Fruit fly (Drosophila melanogaster) whole organism, embryonic: Measurements from ENCODE around the gene Dred.

Experiments used
- Atf6 ChIP-seq: fragments of 200-800 bp; sonication (Bioruptor generic); IDR thresholded peaks from 2 replicates; pipeline ENCODE4 v1.3.6; 2022; ENCODE audit warnings: missing biosample characterization, missing genetic modification characterization
- Blimp-1 ChIP-seq: fragments of 200-800 bp; sonication (Bioruptor generic); optimal IDR thresholded peaks from 3 replicates; lab custom pipeline; 2018; ENCODE audit warnings: missing biosample characterization, missing genetic modification characterization, mild to moderate bottlenecking, moderate library complexity, missing genetic modification reagents
- CG11093 ChIP-seq: fragments of 200-800 bp; sonication (Bioruptor generic); IDR thresholded peaks from 3 replicates; pipeline ENCODE4 v1.3.6; 2022; ENCODE audit warnings: missing biosample characterization, missing genetic modification characterization
- CG12299 ChIP-seq: fragments of 200-800 bp; sonication (Bioruptor generic); optimal IDR thresholded peaks from 2 replicates; lab custom pipeline; 2018; ENCODE audit warnings: missing biosample characterization, mild to moderate bottlenecking, missing genetic modification characterization
- CG1233 ChIP-seq: fragments of 200-800 bp; sonication (Bioruptor generic); optimal IDR thresholded peaks from 4 replicates; lab custom pipeline; 2018; ENCODE audit warnings: missing biosample characterization, mild to moderate bottlenecking, missing genetic modification characterization
- CG12942 ChIP-seq: fragments of 200-800 bp; sonication (Bioruptor generic); optimal IDR thresholded peaks from 3 replicates; lab custom pipeline; 2016; ENCODE audit warnings: missing biosample characterization, missing genetic modification characterization
- CG13287 ChIP-seq: fragments of 200-800 bp; sonication (Bioruptor generic); IDR thresholded peaks from 2 replicates; pipeline ENCODE4 v1.3.6; 2022; ENCODE audit warnings: missing biosample characterization, missing genetic modification characterization; ENCODE audit not compliant: partially characterized antibody
- CG15073 ChIP-seq: fragments of 200-800 bp; sonication (Bioruptor generic); optimal IDR thresholded peaks from 2 replicates; lab custom pipeline; 2016; ENCODE audit warnings: missing biosample characterization, missing genetic modification characterization
- CG15601 ChIP-seq: fragments of 200-800 bp; sonication (Bioruptor generic); optimal IDR thresholded peaks from 3 replicates; lab custom pipeline; 2019; ENCODE audit warnings: missing biosample characterization, mild to moderate bottlenecking, missing genetic modification characterization, moderate library complexity
- CG1832 ChIP-seq: fragments of 200-800 bp; sonication (Bioruptor generic); optimal IDR thresholded peaks from 2 replicates; lab custom pipeline; 2017; ENCODE audit warnings: missing biosample characterization, mild to moderate bottlenecking, missing genetic modification characterization, inconsistent platforms
- CG18599 ChIP-seq: fragments of 200-800 bp; sonication (Bioruptor generic); optimal IDR thresholded peaks from 3 replicates; lab custom pipeline; 2017; ENCODE audit warnings: missing biosample characterization, missing genetic modification characterization, mild to moderate bottlenecking, moderate library complexity, missing genetic modification reagents
- CG3163 ChIP-seq: fragments of 200-800 bp; sonication (Bioruptor generic); optimal IDR thresholded peaks from 3 replicates; lab custom pipeline; 2016; ENCODE audit warnings: missing biosample characterization, missing genetic modification characterization
- CG32532 ChIP-seq: fragments of 200-800 bp; sonication (Bioruptor generic); IDR thresholded peaks from 2 replicates; pipeline ENCODE4 v1.3.6; 2022; ENCODE audit warnings: missing biosample characterization, missing genetic modification characterization
- CG3838 ChIP-seq: fragments of 200-800 bp; sonication (Bioruptor generic); optimal IDR thresholded peaks from 3 replicates; lab custom pipeline; 2016; ENCODE audit warnings: missing biosample characterization, missing genetic modification characterization
- CG4707 ChIP-seq: fragments of 200-800 bp; sonication (Bioruptor generic); optimal IDR thresholded peaks from 2 replicates; lab custom pipeline; 2018; ENCODE audit warnings: missing biosample characterization, mild to moderate bottlenecking, missing genetic modification characterization, moderate library complexity
- CG5953 ChIP-seq: fragments of 200-800 bp; sonication (Bioruptor generic); IDR thresholded peaks from 2 replicates; pipeline ENCODE4 v1.3.6; 2022; ENCODE audit warnings: missing biosample characterization, missing genetic modification characterization
- CG7786 ChIP-seq: fragments of 200-800 bp; sonication (Bioruptor generic); optimal IDR thresholded peaks from 2 replicates; lab custom pipeline; 2016; ENCODE audit warnings: missing biosample characterization, missing genetic modification characterization
- CG8089 ChIP-seq: fragments of 200-800 bp; sonication (Bioruptor generic); optimal IDR thresholded peaks from 3 replicates; lab custom pipeline; 2016; ENCODE audit warnings: missing biosample characterization, missing genetic modification characterization
- CG8944 ChIP-seq: fragments of 200-800 bp; sonication (Bioruptor generic); optimal IDR thresholded peaks from 3 replicates; lab custom pipeline; 2016; ENCODE audit warnings: missing biosample characterization, missing genetic modification characterization
- CG9437 ChIP-seq: fragments of 200-800 bp; sonication (Bioruptor generic); optimal IDR thresholded peaks from 2 replicates; lab custom pipeline; 2018; ENCODE audit warnings: missing biosample characterization, mild to moderate bottlenecking, missing genetic modification characterization
- CG9609 ChIP-seq: fragments of 200-800 bp; sonication (Bioruptor generic); optimal IDR thresholded peaks from 3 replicates; lab custom pipeline; 2016; ENCODE audit warnings: missing biosample characterization, missing genetic modification characterization
- CHES-1-like ChIP-seq: fragments of 200-800 bp; sonication (Bioruptor generic); optimal IDR thresholded peaks from 2 replicates; lab custom pipeline; 2016; ENCODE audit warnings: missing biosample characterization, missing genetic modification characterization
- D19A ChIP-seq: fragments of 200-800 bp; optimal IDR thresholded peaks from 3 replicates; lab custom pipeline; 2019; ENCODE audit warnings: missing biosample characterization, mild to moderate bottlenecking, missing genetic modification characterization, moderate library complexity
- Dbx ChIP-seq: fragments of 200-800 bp; sonication (Bioruptor generic); IDR thresholded peaks from 3 replicates; pipeline ENCODE4 v1.3.6; 2022; ENCODE audit warnings: missing biosample characterization, missing genetic modification characterization
- Gsc ChIP-seq: fragments of 200-800 bp; sonication (Bioruptor generic); IDR thresholded peaks from 2 replicates; pipeline ENCODE4 v1.3.6; 2022; ENCODE audit warnings: missing biosample characterization, missing genetic modification characterization
- HHEX ChIP-seq: fragments of 200-800 bp; sonication (Bioruptor generic); optimal IDR thresholded peaks from 3 replicates; lab custom pipeline; 2017; ENCODE audit warnings: missing biosample characterization, mild to moderate bottlenecking, missing genetic modification characterization, missing genetic modification reagents
- MESR4 ChIP-seq: fragments of 200-800 bp; sonication (Bioruptor generic); optimal IDR thresholded peaks from 2 replicates; lab custom pipeline; 2018; ENCODE audit warnings: missing biosample characterization, mild to moderate bottlenecking, missing genetic modification characterization, moderate library complexity
- Max ChIP-seq: fragments of 200-800 bp; sonication (Bioruptor generic); optimal IDR thresholded peaks from 2 replicates; lab custom pipeline; 2016; ENCODE audit warnings: missing biosample characterization, mild to moderate bottlenecking, missing genetic modification characterization
- NC2β ChIP-seq: fragments of 200-800 bp; sonication (Bioruptor generic); optimal IDR thresholded peaks from 2 replicates; lab custom pipeline; 2016; ENCODE audit warnings: missing biosample characterization, missing genetic modification characterization
- Neu2 ChIP-seq: fragments of 200-800 bp; sonication (Bioruptor generic); optimal IDR thresholded peaks from 3 replicates; lab custom pipeline; 2016; ENCODE audit warnings: missing biosample characterization, missing genetic modification characterization, borderline replicate concordance
- Nf-YC ChIP-seq: fragments of 200-800 bp; optimal IDR thresholded peaks from 3 replicates; lab custom pipeline; 2019; ENCODE audit warnings: missing biosample characterization, mild to moderate bottlenecking, missing genetic modification characterization, moderate library complexity
- Scr ChIP-seq: fragments of 200-800 bp; sonication (Bioruptor generic); IDR thresholded peaks from 2 replicates; pipeline ENCODE4 v1.3.6; 2022; ENCODE audit warnings: missing biosample characterization, missing genetic modification characterization; ENCODE audit not compliant: partially characterized antibody
- Spps ChIP-seq: fragments of 200-800 bp; sonication (Bioruptor generic); optimal IDR thresholded peaks from 2 replicates; lab custom pipeline; 2018; ENCODE audit warnings: missing biosample characterization, mild to moderate bottlenecking, missing genetic modification characterization
- Tbp ChIP-seq: fragments of >200 bp; optimal IDR thresholded peaks from 2 replicates; lab custom pipeline; 2018; ENCODE audit warnings: missing biosample characterization, missing genetic modification characterization
- abd-A ChIP-seq: fragments of 200-800 bp; sonication (Bioruptor generic); optimal IDR thresholded peaks from 3 replicates; lab custom pipeline; 2019; ENCODE audit warnings: missing biosample characterization, mild to moderate bottlenecking, missing genetic modification characterization, moderate library complexity
- bowl ChIP-seq: fragments of 200-800 bp; sonication (Bioruptor generic); IDR thresholded peaks from 2 replicates; pipeline ENCODE4 v1.3.6; 2022; ENCODE audit warnings: missing biosample characterization, missing genetic modification characterization
- danr ChIP-seq: fragments of 200-800 bp; sonication (Bioruptor generic); IDR thresholded peaks from 2 replicates; pipeline ENCODE4 v1.3.6; 2022; ENCODE audit warnings: missing biosample characterization, missing genetic modification characterization
- disco-r ChIP-seq: fragments of 200-800 bp; sonication (Bioruptor generic); optimal IDR thresholded peaks from 2 replicates; lab custom pipeline; 2016; ENCODE audit warnings: missing biosample characterization, missing genetic modification characterization
- gcm2 ChIP-seq: fragments of 200-800 bp; sonication (Bioruptor generic); optimal IDR thresholded peaks from 2 replicates; lab custom pipeline; 2016; ENCODE audit warnings: missing biosample characterization, missing genetic modification characterization
- ind ChIP-seq: fragments of 200-800 bp; sonication (Bioruptor generic); optimal IDR thresholded peaks from 3 replicates; lab custom pipeline; 2016; ENCODE audit warnings: missing biosample characterization, missing genetic modification characterization
- klu ChIP-seq: fragments of 200-800 bp; sonication (Bioruptor generic); IDR thresholded peaks from 2 replicates; pipeline ENCODE4 v1.3.6; 2022; ENCODE audit warnings: missing biosample characterization, missing genetic modification characterization
- knrl ChIP-seq: fragments of 200-800 bp; sonication (Bioruptor generic); IDR thresholded peaks from 3 replicates; pipeline ENCODE4 v1.3.6; 2022; ENCODE audit warnings: missing biosample characterization, missing genetic modification characterization; ENCODE audit not compliant: partially characterized antibody
- lola ChIP-seq, 3 experiments: fragments of >200 bp in 2 of 3; fragments of 200-800 bp in 1 of 3; sonication (Bioruptor generic) in 1 of 3; optimal IDR thresholded peaks; 2 replicates each; lab custom pipeline; 2017 to 2019; ENCODE audit warnings: missing biosample characterization in 3 of 3, missing genetic modification characterization in 3 of 3, mild to moderate bottlenecking in 1 of 3, moderate library complexity in 1 of 3
- nmo ChIP-seq: fragments of 200-800 bp; sonication (Bioruptor generic); optimal IDR thresholded peaks from 2 replicates; lab custom pipeline; 2018; ENCODE audit warnings: missing biosample characterization, mild to moderate bottlenecking, missing genetic modification characterization, moderate library complexity
- ranshi ChIP-seq: fragments of 200-800 bp; sonication (Bioruptor generic); IDR thresholded peaks from 2 replicates; pipeline ENCODE4 v1.3.6; 2022; ENCODE audit warnings: missing biosample characterization, missing genetic modification characterization
- row ChIP-seq: fragments of 200-800 bp; sonication (Bioruptor generic); IDR thresholded peaks from 3 replicates; pipeline ENCODE4 v1.3.6; 2022; ENCODE audit warnings: missing biosample characterization, missing genetic modification characterization
- sisA ChIP-seq: fragments of 200-800 bp; sonication (Bioruptor generic); IDR thresholded peaks from 2 replicates; pipeline ENCODE4 v1.3.6; 2022; ENCODE audit warnings: missing biosample characterization, missing genetic modification characterization
- so ChIP-seq: fragments of 200-800 bp; sonication (Bioruptor generic); IDR thresholded peaks from 3 replicates; pipeline ENCODE4 v1.3.6; 2022; ENCODE audit warnings: missing biosample characterization, missing genetic modification characterization
- tll ChIP-seq, 2 experiments: fragments of 200-800 bp in 1 of 2; fragments of >200 bp in 1 of 2; sonication (Bioruptor generic) in 1 of 2; optimal IDR thresholded peaks; 2 replicates each; lab custom pipeline; 2017 to 2019; ENCODE audit warnings: missing biosample characterization in 2 of 2, missing genetic modification characterization in 2 of 2, mild to moderate bottlenecking in 1 of 2, moderate library complexity in 1 of 2
- zfh1 ChIP-seq: fragments of 200-800 bp; sonication (Bioruptor generic); IDR thresholded peaks from 3 replicates; pipeline ENCODE4 v1.3.6; 2022; ENCODE audit warnings: missing biosample characterization, missing genetic modification characterization

Dred gene

dm6 chr3L:19552136-19552773, 8.2 kb upstream of the Dred start, which contains the start of the genes Ltn1 and CG9300 (continued):
- TF ChIP-seq CG8089 (GFP tag; lab: Kevin White, UChicago), result no peak
- no peak for TF ChIP-seq danr
- no peak for TF ChIP-seq CG15073 (GFP tag; lab: Kevin White, UChicago)
- no peak for TF ChIP-seq Gsc (GFP tag; lab: Robert Waterston, UW)
- no peak for TF ChIP-seq Neu2 (GFP tag; lab: Kevin White, UChicago)
- peak; percentile 63; the same call in 1 of the 2 replicates for TF ChIP-seq CG32532 (GFP tag; lab: Robert Waterston, UW)
- TF ChIP-seq Scr (GFP tag; lab: Robert Waterston, UW), result peak; percentile 56
- TF ChIP-seq Atf6 (GFP tag; lab: Robert Waterston, UW), result no peak
- no peak for TF ChIP-seq bowl (GFP tag; lab: Robert Waterston, UW)
- no peak for TF ChIP-seq lola (GFP tag; optimal IDR thresholded peaks at IDR 0.05; lab: Kevin White, UChicago)
- TF ChIP-seq Nf-YC, result no peak
- TF ChIP-seq Blimp-1 (GFP tag; lab: Kevin White, UChicago), result no peak
- peak; percentile 91 for TF ChIP-seq MESR4 (GFP tag; lab: Kevin White, UChicago)
- no peak for TF ChIP-seq abd-A (tag; lab: Kevin White, UChicago)
- TF ChIP-seq CG3838, result peak; percentile 10
- TF ChIP-seq CG9437 (GFP tag; lab: Kevin White, UChicago), result no peak
- no peak for TF ChIP-seq sisA (GFP tag; lab: Robert Waterston, UW)
- no peak for TF ChIP-seq Tbp (GFP tag; lab: Kevin White, UChicago)
- TF ChIP-seq CG9609, result peak; percentile 28
- TF ChIP-seq CG7786, result peak; percentile 1
- no peak for TF ChIP-seq Spps (tag; lab: Kevin White, UChicago)
- TF ChIP-seq CG3163 (GFP tag; lab: Kevin White, UChicago), result peak; percentile 18
- TF ChIP-seq tll (GFP tag; optimal IDR thresholded peaks at IDR 0.05; lab: Kevin White, UChicago), result no peak
- TF ChIP-seq disco-r (GFP tag; lab: Kevin White, UChicago), result no peak
- no peak for TF ChIP-seq nmo (GFP tag; lab: Kevin White, UChicago)
- 0 out of 3 replicates have a peak, but pooled peaks have one; percentile 44 for TF ChIP-seq so (GFP tag; lab: Robert Waterston, UW)
- no peak for TF ChIP-seq CG8944
- TF ChIP-seq row (GFP tag; lab: Robert Waterston, UW), result no peak
- no peak for TF ChIP-seq CG12942
- TF ChIP-seq CG1233 (GFP tag; lab: Kevin White, UChicago), result no peak
- no peak for TF ChIP-seq CG15601 (tag; lab: Kevin White, UChicago)
- no peak for TF ChIP-seq CG1832
- no peak for TF ChIP-seq CG18599 (GFP tag; lab: Kevin White, UChicago)
- TF ChIP-seq ranshi, result peak; percentile 44
- no peak for TF ChIP-seq CG12299 (tag; lab: Kevin White, UChicago)
- no peak for TF ChIP-seq klu (GFP tag; lab: Robert Waterston, UW)
- no peak for TF ChIP-seq gcm2 (GFP tag; lab: Kevin White, UChicago)
- TF ChIP-seq ind (GFP tag; lab: Kevin White, UChicago), result no peak
- TF ChIP-seq Dbx (GFP tag; lab: Robert Waterston, UW), result peak; percentile 38; the same call in 1 of the 3 replicates
- peak; percentile 93 for TF ChIP-seq Max
- peak; percentile 28 for TF ChIP-seq CG4707 (GFP tag; lab: Kevin White, UChicago)
- TF ChIP-seq NC2β, result peak; percentile 54
- TF ChIP-seq CG5953 (GFP tag; lab: Robert Waterston, UW), result no peak
- TF ChIP-seq knrl (GFP tag; lab: Robert Waterston, UW), result peak; percentile 56
- no peak for TF ChIP-seq zfh1
- no peak for TF ChIP-seq HHEX (GFP tag; lab: Kevin White, UChicago)
- TF ChIP-seq D19A, result no peak
- no peak for TF ChIP-seq CG11093
- peak; percentile 70 for TF ChIP-seq CG13287 (GFP tag; lab: Robert Waterston, UW)
- TF ChIP-seq CHES-1-like (GFP tag; lab: Kevin White, UChicago), result peak; percentile 64
